Fruit fly (Drosophila melanogaster) whole organism, embryonic: ENCODE measurements around the gene CG31174.
A peak's percentile ranks its signal among the peaks of the same experiment; 100 is the strongest.

Source experiments
- Antp ChIP-seq: fragments of 200-800 bp; sonication (Bioruptor generic); optimal IDR thresholded peaks from 3 replicates; lab custom pipeline; 2016; ENCODE audit warnings: missing biosample characterization, missing genetic modification characterization
- Awh ChIP-seq: fragments of 200-800 bp; sonication (Bioruptor generic); IDR thresholded peaks from 2 replicates; pipeline ENCODE4, ENCODE4 v1.3.6; 2022; ENCODE audit warnings: missing biosample characterization, missing genetic modification characterization
- BEAF-32 ChIP-seq: fragments of 200-800 bp; sonication (Bioruptor generic); optimal IDR thresholded peaks from 3 replicates; lab custom pipeline; 2017; ENCODE audit warnings: missing biosample characterization, missing genetic modification characterization, mild to moderate bottlenecking, moderate library complexity, missing genetic modification reagents
- C15 ChIP-seq: fragments of 200-800 bp; sonication (Bioruptor generic); IDR thresholded peaks from 3 replicates; pipeline ENCODE4 v1.3.6; 2022; ENCODE audit warnings: missing biosample characterization, missing genetic modification characterization
- CG10147 ChIP-seq: fragments of 200-800 bp; sonication (Bioruptor generic); optimal IDR thresholded peaks from 2 replicates; lab custom pipeline; 2019; ENCODE audit warnings: missing biosample characterization, mild to moderate bottlenecking, missing genetic modification characterization, moderate library complexity
- CG12236 ChIP-seq: fragments of 200-800 bp; sonication (Bioruptor generic); optimal IDR thresholded peaks from 2 replicates; lab custom pipeline; 2016; ENCODE audit warnings: missing biosample characterization, missing genetic modification characterization
- CG12299 ChIP-seq: fragments of 200-800 bp; sonication (Bioruptor generic); optimal IDR thresholded peaks from 2 replicates; lab custom pipeline; 2018; ENCODE audit warnings: missing biosample characterization, mild to moderate bottlenecking, missing genetic modification characterization
- CG13296 ChIP-seq: fragments of 200-800 bp; sonication (Bioruptor generic); optimal IDR thresholded peaks from 3 replicates; lab custom pipeline; 2018; ENCODE audit warnings: missing biosample characterization, mild to moderate bottlenecking, missing genetic modification characterization
- CG18476 ChIP-seq: fragments of 200-800 bp; sonication (Bioruptor generic); optimal IDR thresholded peaks from 2 replicates; lab custom pipeline; 2016; ENCODE audit warnings: missing biosample characterization, mild to moderate bottlenecking, missing genetic modification characterization
- CG2129 ChIP-seq: fragments of 200-800 bp; sonication (Bioruptor generic); IDR thresholded peaks from 2 replicates; pipeline ENCODE4 v1.3.6; 2022; ENCODE audit warnings: missing biosample characterization, missing genetic modification characterization; ENCODE audit not compliant: partially characterized antibody
- CG31224 ChIP-seq: fragments of 200-800 bp; sonication (Bioruptor generic); IDR thresholded peaks from 2 replicates; pipeline ENCODE4 v1.3.6; 2022; ENCODE audit warnings: missing biosample characterization, missing genetic modification characterization
- CG3163 ChIP-seq: fragments of 200-800 bp; sonication (Bioruptor generic); optimal IDR thresholded peaks from 3 replicates; lab custom pipeline; 2016; ENCODE audit warnings: missing biosample characterization, missing genetic modification characterization
- CG34376 ChIP-seq: fragments of 200-800 bp; sonication (Bioruptor generic); optimal IDR thresholded peaks from 2 replicates; lab custom pipeline; 2018; ENCODE audit warnings: missing biosample characterization, mild to moderate bottlenecking, missing genetic modification characterization
- CG3995 ChIP-seq: fragments of 200-800 bp; sonication (Bioruptor generic); optimal IDR thresholded peaks from 3 replicates; lab custom pipeline; 2016; ENCODE audit warnings: missing biosample characterization, missing genetic modification characterization
- CG4328 ChIP-seq: fragments of 200-800 bp; sonication (Bioruptor generic); optimal IDR thresholded peaks from 3 replicates; lab custom pipeline; 2017; ENCODE audit warnings: missing biosample characterization, missing genetic modification reagents, missing genetic modification characterization
- CG6683 ChIP-seq: fragments of 200-800 bp; sonication (Bioruptor generic); optimal IDR thresholded peaks from 2 replicates; lab custom pipeline; 2017; ENCODE audit warnings: missing biosample characterization, mild to moderate bottlenecking, missing genetic modification characterization, missing genetic modification reagents
- CG7745 ChIP-seq: fragments of 200-800 bp; sonication (Bioruptor generic); optimal IDR thresholded peaks from 2 replicates; lab custom pipeline; 2018; ENCODE audit warnings: missing biosample characterization, mild to moderate bottlenecking, missing genetic modification characterization, moderate library complexity
- CG8359 ChIP-seq: fragments of 200-800 bp; sonication (Bioruptor generic); optimal IDR thresholded peaks from 2 replicates; lab custom pipeline; 2017; ENCODE audit warnings: missing biosample characterization, mild to moderate bottlenecking, missing genetic modification characterization, borderline replicate concordance
- CG8388 ChIP-seq: fragments of 200-800 bp; sonication (Bioruptor generic); optimal IDR thresholded peaks from 2 replicates; lab custom pipeline; 2019; ENCODE audit warnings: missing biosample characterization, mild to moderate bottlenecking, missing genetic modification characterization, moderate library complexity
- CG9609 ChIP-seq: fragments of 200-800 bp; sonication (Bioruptor generic); optimal IDR thresholded peaks from 3 replicates; lab custom pipeline; 2016; ENCODE audit warnings: missing biosample characterization, missing genetic modification characterization
- Doc2 ChIP-seq: fragments of 200-800 bp; sonication (Bioruptor generic); IDR thresholded peaks from 2 replicates; pipeline ENCODE4 v1.3.6; 2022; ENCODE audit warnings: missing biosample characterization, missing genetic modification characterization
- Dp ChIP-seq: fragments of 200-800 bp; sonication (Bioruptor generic); optimal IDR thresholded peaks from 2 replicates; lab custom pipeline; 2018; ENCODE audit warnings: missing biosample characterization, mild to moderate bottlenecking, missing genetic modification characterization, moderate library complexity
- Drgx ChIP-seq: fragments of 200-800 bp; sonication (Bioruptor generic); IDR thresholded peaks from 2 replicates; pipeline ENCODE4 v1.3.6; 2022; ENCODE audit warnings: missing biosample characterization, missing genetic modification characterization
- E2f2 ChIP-seq: fragments of 200-800 bp; sonication (Bioruptor generic); IDR thresholded peaks from 2 replicates; pipeline ENCODE4 v1.3.6; 2022; ENCODE audit warnings: missing biosample characterization, missing genetic modification characterization
- GATAe ChIP-seq: fragments of 200-800 bp; sonication (Bioruptor generic); conservative IDR thresholded peaks from 2 replicates; pipeline ENCODE4 v1.3.6; 2022; ENCODE audit warnings: missing biosample characterization, missing genetic modification characterization
- Hey ChIP-seq: fragments of 200-800 bp; sonication (Bioruptor generic); optimal IDR thresholded peaks from 3 replicates; lab custom pipeline; 2018; ENCODE audit warnings: missing biosample characterization, mild to moderate bottlenecking, missing genetic modification characterization
- Hr3 ChIP-seq: fragments of 200-800 bp; sonication (Bioruptor generic); optimal IDR thresholded peaks from 3 replicates; lab custom pipeline; 2016; ENCODE audit warnings: missing biosample characterization, missing genetic modification characterization
- Hr39 ChIP-seq: fragments of >200 bp; optimal IDR thresholded peaks from 2 replicates; lab custom pipeline; 2017
- Lhr ChIP-seq: fragments of 200-800 bp; sonication (Bioruptor generic); optimal IDR thresholded peaks from 3 replicates; lab custom pipeline; 2017; ENCODE audit warnings: mild to moderate bottlenecking, missing biosample characterization, missing genetic modification reagents, missing genetic modification characterization
- MTF-1 ChIP-seq: fragments of 200-800 bp; sonication (Bioruptor generic); optimal IDR thresholded peaks from 2 replicates; lab custom pipeline; 2018; ENCODE audit warnings: missing biosample characterization, mild to moderate bottlenecking, missing genetic modification characterization, borderline replicate concordance
- Mad ChIP-seq: fragments of 200-800 bp; sonication (Bioruptor generic); optimal IDR thresholded peaks from 2 replicates; lab custom pipeline; 2016; ENCODE audit warnings: missing biosample characterization, missing genetic modification characterization
- Med ChIP-seq: fragments of 200-800 bp; sonication (Bioruptor generic); peaks from one replicate; lab custom pipeline; 2016; ENCODE audit warnings: missing biosample characterization, missing genetic modification characterization, mild to moderate bottlenecking, inconsistent platforms, moderate library complexity
- Nf-YC ChIP-seq: fragments of 200-800 bp; optimal IDR thresholded peaks from 3 replicates; lab custom pipeline; 2019; ENCODE audit warnings: missing biosample characterization, mild to moderate bottlenecking, missing genetic modification characterization, moderate library complexity
- NfI ChIP-seq: fragments of 200-800 bp; sonication (Bioruptor generic); optimal IDR thresholded peaks from 3 replicates; lab custom pipeline; 2018; ENCODE audit warnings: missing biosample characterization, mild to moderate bottlenecking, missing genetic modification characterization, moderate library complexity
- Trl ChIP-seq, 3 experiments: fragments of >200 bp in 2 of 3; fragments of 200-800 bp in 1 of 3; sonication (Bioruptor generic) in 1 of 3; optimal IDR thresholded peaks; 2 replicates in 1 of 3; 3 replicates in 2 of 3; lab custom pipeline; 2016 to 2017; ENCODE audit warnings: missing biosample characterization in 1 of 3, missing genetic modification characterization in 1 of 3
- YL-1 ChIP-seq: fragments of 200-800 bp; sonication (Bioruptor generic); optimal IDR thresholded peaks from 3 replicates; lab custom pipeline; 2017; ENCODE audit warnings: missing biosample characterization, mild to moderate bottlenecking, missing genetic modification characterization
- ara ChIP-seq: fragments of 200-800 bp; sonication (Bioruptor generic); IDR thresholded peaks from 2 replicates; pipeline ENCODE4 v1.3.6; 2022; ENCODE audit warnings: missing biosample characterization, missing genetic modification characterization
- bcd ChIP-seq: fragments of 200-800 bp; sonication (Bioruptor generic); optimal IDR thresholded peaks from 2 replicates; lab custom pipeline; 2017; ENCODE audit warnings: missing biosample characterization, mild to moderate bottlenecking, missing genetic modification characterization
- cad ChIP-seq: fragments of >200 bp; optimal IDR thresholded peaks from 2 replicates; lab custom pipeline; 2017; ENCODE audit warnings: missing biosample characterization, missing genetic modification characterization
- crc ChIP-seq: fragments of 200-800 bp; sonication (Bioruptor generic); optimal IDR thresholded peaks from 2 replicates; lab custom pipeline; 2016; ENCODE audit warnings: missing biosample characterization, missing genetic modification characterization
- crol ChIP-seq: fragments of 200-800 bp; sonication (Bioruptor generic); IDR thresholded peaks from 2 replicates; pipeline ENCODE4 v1.3.6; 2022; ENCODE audit warnings: missing biosample characterization, missing genetic modification characterization
- dati ChIP-seq: fragments of 200-800 bp; sonication (Bioruptor generic); IDR thresholded peaks from 2 replicates; pipeline ENCODE4 v1.3.6; 2022; ENCODE audit warnings: missing biosample characterization, missing genetic modification characterization
- dimm ChIP-seq: fragments of 200-800 bp; sonication (Bioruptor generic); IDR thresholded peaks from 2 replicates; pipeline ENCODE4 v1.3.6; 2022; ENCODE audit warnings: missing biosample characterization, missing genetic modification characterization
- en ChIP-seq: fragments of 200-800 bp; sonication (Bioruptor generic); optimal IDR thresholded peaks from 2 replicates; lab custom pipeline; 2016; ENCODE audit warnings: missing biosample characterization, missing genetic modification characterization
- eyg ChIP-seq: fragments of 200-800 bp; sonication (Bioruptor generic); optimal IDR thresholded peaks from 3 replicates; lab custom pipeline; 2016; ENCODE audit warnings: missing biosample characterization, missing genetic modification characterization
- gro ChIP-seq: fragments of 200-800 bp; sonication (Bioruptor generic); optimal IDR thresholded peaks from 2 replicates; lab custom pipeline; 2016; ENCODE audit warnings: missing biosample characterization, missing genetic modification characterization
- sens-2 ChIP-seq: fragments of 200-800 bp; sonication (Bioruptor generic); IDR thresholded peaks from 2 replicates; pipeline ENCODE4 v1.3.6; 2022; ENCODE audit warnings: missing biosample characterization, missing genetic modification characterization
- sug ChIP-seq: fragments of 200-800 bp; optimal IDR thresholded peaks from 2 replicates; lab custom pipeline; 2019; ENCODE audit warnings: missing biosample characterization, mild to moderate bottlenecking, missing genetic modification characterization, moderate library complexity
- zf30C ChIP-seq: fragments of 200-800 bp; sonication (Bioruptor generic); optimal IDR thresholded peaks from 3 replicates; lab custom pipeline; 2018; ENCODE audit warnings: missing biosample characterization, mild to moderate bottlenecking, missing genetic modification characterization

Gene CG31174

DNA sequence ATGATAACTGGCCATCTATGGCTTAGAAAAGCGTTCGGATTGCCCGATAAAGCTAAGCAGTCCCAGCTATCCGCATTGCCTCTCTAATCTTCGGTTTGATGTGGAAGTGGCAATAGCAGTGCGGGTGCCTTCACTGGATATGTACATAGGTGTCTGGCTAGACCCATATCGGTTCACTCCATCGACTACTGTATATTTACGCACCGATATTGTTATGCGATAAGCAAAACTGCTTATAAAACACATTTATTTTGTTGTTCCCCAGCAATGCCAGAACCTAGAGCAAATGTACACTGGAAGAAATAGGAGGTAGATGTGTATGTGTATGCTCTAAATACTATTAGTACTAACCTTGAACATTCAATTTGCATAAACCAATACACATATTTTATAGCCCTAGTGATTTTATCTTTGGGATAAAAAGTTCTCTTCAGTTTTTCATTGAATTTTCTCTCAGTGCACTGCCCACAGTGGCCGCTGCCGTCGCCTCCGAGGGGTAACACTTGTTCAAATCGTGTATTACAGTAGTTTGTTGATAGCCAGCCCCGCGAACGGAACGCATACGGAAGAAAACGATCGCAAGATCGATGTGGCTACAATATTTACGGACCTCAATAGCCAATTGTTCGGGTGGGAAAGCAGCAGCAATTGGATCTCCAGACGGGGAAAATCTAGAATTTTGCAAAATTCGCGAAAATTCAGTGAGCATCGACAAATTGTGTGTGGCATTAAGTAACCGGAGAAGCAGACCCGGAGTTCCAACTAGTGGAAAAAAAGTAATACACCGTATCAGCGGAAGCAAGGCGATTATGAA is 1.1 kb upstream of the CG31174 start, which contains the start of gene CG31431 (continued):
- TF ChIP-seq YL-1 (GFP tag; lab: Kevin White, UChicago) (peak; percentile 83), Nf-YC (tag; lab: Kevin White, UChicago) (peak; percentile 82), en (GFP tag; lab: Kevin White, UChicago) (peak; percentile 95), Trl (optimal IDR thresholded peaks at IDR 0.05; lab: Kevin White, UChicago) (no peak), Trl (GFP tag; optimal IDR thresholded peaks at IDR 0.05; lab: Kevin White, UChicago) (peak; percentile 98), CG12299 (tag; lab: Kevin White, UChicago) (peak; percentile 96), MTF-1 (GFP tag; lab: Kevin White, UChicago) (peak; percentile 93), CG9609 (peak; percentile 97), Doc2 (GFP tag; lab: Robert Waterston, UW) (peak; percentile 90), bcd (GFP tag; lab: Kevin White, UChicago) (peak; percentile 97), E2f2 (GFP tag; lab: Robert Waterston, UW) (peak; percentile 81), CG13296 (GFP tag; lab: Kevin White, UChicago) (peak; percentile 98), CG7745 (tag; lab: Kevin White, UChicago) (peak; percentile 73), CG34376 (GFP tag; lab: Kevin White, UChicago) (peak; percentile 97), CG6683 (GFP tag; lab: Kevin White, UChicago) (peak; percentile 94), crc (GFP tag; lab: Kevin White, UChicago) (peak; percentile 97), Hr3 (GFP tag; lab: Kevin White, UChicago) (peak; percentile 94), GATAe (GFP tag; lab: Robert Waterston, UW) (peak; percentile 94), CG3995 (GFP tag; lab: Kevin White, UChicago) (peak; percentile 81), Lhr (GFP tag; lab: Kevin White, UChicago) (peak; percentile 87), cad (GFP tag; lab: Kevin White, UChicago) (no peak), Drgx (GFP tag; lab: Robert Waterston, UW) (peak; percentile 94), dati (peak; percentile 93), Hey (peak; percentile 89), Med (peak; percentile 100), NfI (GFP tag; lab: Kevin White, UChicago) (peak; percentile 96), eyg (GFP tag; lab: Kevin White, UChicago) (peak; percentile 97), CG8359 (GFP tag; lab: Kevin White, UChicago) (peak; percentile 90), ara (GFP tag; lab: Robert Waterston, UW) (peak; percentile 97), gro (GFP tag; lab: Kevin White, UChicago) (peak; percentile 98), crol (peak; percentile 79), CG2129 (no peak), Antp (GFP tag; lab: Kevin White, UChicago) (peak; percentile 98), zf30C (peak; percentile 93), Mad (GFP tag; lab: Kevin White, UChicago) (peak; percentile 94), sens-2 (GFP tag; lab: Robert Waterston, UW) (peak; percentile 93), CG3163 (GFP tag; lab: Kevin White, UChicago) (peak; percentile 88), CG18476 (GFP tag; lab: Kevin White, UChicago) (peak; percentile 96), CG31224 (GFP tag; lab: Robert Waterston, UW) (peak; percentile 95), Hr39 (no peak), CG4328 (GFP tag; lab: Kevin White, UChicago) (peak; percentile 95), CG8388 (peak; percentile 93), CG10147 (GFP tag; lab: Kevin White, UChicago) (peak; percentile 95), Dp (GFP tag; lab: Kevin White, UChicago) (peak; percentile 13), Awh (peak; percentile 95), BEAF-32 (GFP tag; lab: Kevin White, UChicago) (peak; percentile 16), sug (peak; percentile 96), CG12236 (GFP tag; lab: Kevin White, UChicago) (peak; percentile 93), dimm (peak; percentile 86), C15 (GFP tag; lab: Robert Waterston, UW) (peak; percentile 95)
